Worm (Caenorhabditis elegans): ENCODE data around the gene gst-17.
A peak's percentile ranks its signal among the peaks of the same experiment; 100 is the strongest.
"Not testable (repeated sequence)": the region's sequence is repeated elsewhere in the genome, so short reads cannot be mapped to it uniquely, and the experiment has no call there.

Gene gst-17

ce11 chrII:13654723-13655122, 24.1 kb upstream of the gst-17 start, which contains the start of gene C31C9.9:
Gene C31C9.9, plus strand, starts transcription at chrII:13655023.
- not testable (repeated sequence) for TF ChIP-seq nfya-1 (tag; optimal IDR thresholded peaks at IDR 0.05; ENCODE audit: borderline replicate concordance, insufficient read depth); gei-17 (GFP tag; optimal IDR thresholded peaks at IDR 0.05); lin-26 (GFP tag; IDR thresholded peaks at IDR 0.05)

- TF ChIP-seq K12H6.12 (tag; optimal IDR thresholded peaks at IDR 0.05) (no peak), bed-2 (GFP tag; IDR thresholded peaks at IDR 0.05) (no peak), bed-1 (GFP tag; IDR thresholded peaks at IDR 0.05) (no peak), hrde-1 (tag; optimal IDR thresholded peaks at IDR 0.05; ENCODE audit: borderline replicate concordance) (no peak), F55B11.4 (tag; optimal IDR thresholded peaks at IDR 0.05; ENCODE audit: borderline replicate concordance, insufficient read depth) (no peak)
Measured at ce11 chrII:13648230-13648629, 17.6 kb upstream of the gst-17 start, which contains the start of gene fbxa-169. Gene fbxa-169, plus strand, starts transcription at chrII:13648530.

ce11 chrII:13641311-13641710, 10.7 kb upstream of the gst-17 start, which contains the start of gene fbxa-167:
Gene fbxa-167, plus strand, starts transcription at chrII:13641489.
- TF ChIP-seq die-1 (tag; optimal IDR thresholded peaks at IDR 0.05) (no peak), aptf-3 (GFP tag; IDR thresholded peaks at IDR 0.05) (no peak), lin-40 (tag; optimal IDR thresholded peaks at IDR 0.05) (no peak), hmg-1.2 (GFP tag; IDR thresholded peaks at IDR 0.05) (peak; percentile 58; the same call in 1 of the 2 replicates), efl-1 (GFP tag; optimal IDR thresholded peaks at IDR 0.05) (no peak)

- no peak for TF ChIP-seq sdz-38 (tag; optimal IDR thresholded peaks at IDR 0.05)
- TF ChIP-seq attf-5 (GFP tag; optimal IDR thresholded peaks at IDR 0.05) = peak; percentile 19
Measured at ce11 chrII:13640210-13640609, 9.6 kb upstream of the gst-17 start.

ce11 chrII:13638576-13638975, 8.0 kb upstream of the gst-17 start:
- TF ChIP-seq ets-4 (GFP tag; optimal IDR thresholded peaks at IDR 0.05) (no peak), lin-40 (tag; optimal IDR thresholded peaks at IDR 0.05) (peak; percentile 29), nhr-80 (tag; optimal IDR thresholded peaks at IDR 0.05) (peak; percentile 62), egl-44 (GFP tag; IDR thresholded peaks at IDR 0.05) (no peak), F52B5.7 (tag; optimal IDR thresholded peaks at IDR 0.05) (no peak), somi-1 (GFP tag; optimal IDR thresholded peaks at IDR 0.05) (no peak), ZK185.1 (tag; optimal IDR thresholded peaks at IDR 0.05; ENCODE audit: poor library complexity, severe bottlenecking) (peak; percentile 5), him-1 (tag; optimal IDR thresholded peaks at IDR 0.05) (no peak)

- no peak for TF ChIP-seq ztf-3 (GFP tag; optimal IDR thresholded peaks at IDR 0.05)
- TF ChIP-seq hlh-26 (GFP tag; conservative IDR thresholded peaks at IDR 0.05) = no peak
- TF ChIP-seq F57A8.1 (GFP tag; optimal IDR thresholded peaks at IDR 0.05) = peak; percentile 23
- TF ChIP-seq rec-8 (tag; optimal IDR thresholded peaks at IDR 0.05) = no peak
- TF ChIP-seq lin-26 (GFP tag; IDR thresholded peaks at IDR 0.05) = 0 out of 2 replicates have a peak, but pooled peaks have one; percentile 15
- no peak for TF ChIP-seq tbx-9 (tag; optimal IDR thresholded peaks at IDR 0.05; ENCODE audit: borderline replicate concordance)
- TF ChIP-seq mel-28 (tag; optimal IDR thresholded peaks at IDR 0.05; ENCODE audit: borderline replicate concordance) = no peak
- no peak for TF ChIP-seq let-526 (GFP tag; IDR thresholded peaks at IDR 0.05)
- no peak for TF ChIP-seq lsy-27 (tag; optimal IDR thresholded peaks at IDR 0.05; ENCODE audit: borderline replicate concordance, insufficient read depth)
- no peak for TF ChIP-seq B0035.1 (tag; optimal IDR thresholded peaks at IDR 0.05)
- 0 out of 2 replicates have a peak, but pooled peaks have one; percentile 5 for TF ChIP-seq mcd-1 (GFP tag; IDR thresholded peaks at IDR 0.05)
- no peak for TF ChIP-seq tbp1 (GFP tag; optimal IDR thresholded peaks at IDR 0.05)
- TF ChIP-seq attf-6 (GFP tag; IDR thresholded peaks at IDR 0.05) = no peak
- no peak for TF ChIP-seq pbrm-1 (GFP tag; IDR thresholded peaks at IDR 0.05)
- TF ChIP-seq zfh-2 (GFP tag; conservative IDR thresholded peaks at IDR 0.05) = peak; percentile 40; the same call in 1 of the 2 replicates
- TF ChIP-seq aptf-2 (GFP tag; conservative IDR thresholded peaks at IDR 0.05) = no peak
Measured at ce11 chrII:13637941-13638489, 7.4 kb upstream of the gst-17 start, which contains the start of gene phdh-1. Gene phdh-1, minus strand, starts transcription at chrII:13638480.
